Fruit fly (Drosophila melanogaster) whole organism, adult: ENCODE results near the gene Ugt36E1.
A peak's percentile ranks its signal among the peaks of the same experiment; 100 is the strongest.

Experiments used
- CG33017 ChIP-seq: fragments of 200-800 bp; sonication (Bioruptor generic); optimal IDR thresholded peaks from 2 replicates; lab custom pipeline; 2018; ENCODE audit warnings: missing biosample characterization, mild to moderate bottlenecking, missing genetic modification characterization, moderate library complexity
- Crg-1 ChIP-seq: fragments of 200-800 bp; sonication (Bioruptor generic); optimal IDR thresholded peaks from 2 replicates; lab custom pipeline; 2016; ENCODE audit warnings: missing biosample characterization, missing genetic modification characterization
- Hr96 ChIP-seq: fragments of 200-800 bp; sonication (Bioruptor generic); optimal IDR thresholded peaks from 2 replicates; lab custom pipeline; 2016; ENCODE audit warnings: missing biosample characterization, missing genetic modification characterization
- kay ChIP-seq: fragments of 200-800 bp; sonication (Bioruptor generic); peaks from one replicate; lab custom pipeline; 2016; ENCODE audit warnings: missing biosample characterization, missing genetic modification characterization, borderline replicate concordance
- pad ChIP-seq: fragments of 200-800 bp; sonication (Bioruptor generic); optimal IDR thresholded peaks from 3 replicates; lab custom pipeline; 2017; ENCODE audit warnings: missing biosample characterization, missing genetic modification characterization, mild to moderate bottlenecking, moderate library complexity, missing genetic modification reagents
- tj ChIP-seq: fragments of 200-800 bp; sonication (Bioruptor generic); optimal IDR thresholded peaks from 3 replicates; lab custom pipeline; 2017; ENCODE audit warnings: missing biosample characterization, mild to moderate bottlenecking, missing genetic modification characterization, moderate library complexity

DNA sequence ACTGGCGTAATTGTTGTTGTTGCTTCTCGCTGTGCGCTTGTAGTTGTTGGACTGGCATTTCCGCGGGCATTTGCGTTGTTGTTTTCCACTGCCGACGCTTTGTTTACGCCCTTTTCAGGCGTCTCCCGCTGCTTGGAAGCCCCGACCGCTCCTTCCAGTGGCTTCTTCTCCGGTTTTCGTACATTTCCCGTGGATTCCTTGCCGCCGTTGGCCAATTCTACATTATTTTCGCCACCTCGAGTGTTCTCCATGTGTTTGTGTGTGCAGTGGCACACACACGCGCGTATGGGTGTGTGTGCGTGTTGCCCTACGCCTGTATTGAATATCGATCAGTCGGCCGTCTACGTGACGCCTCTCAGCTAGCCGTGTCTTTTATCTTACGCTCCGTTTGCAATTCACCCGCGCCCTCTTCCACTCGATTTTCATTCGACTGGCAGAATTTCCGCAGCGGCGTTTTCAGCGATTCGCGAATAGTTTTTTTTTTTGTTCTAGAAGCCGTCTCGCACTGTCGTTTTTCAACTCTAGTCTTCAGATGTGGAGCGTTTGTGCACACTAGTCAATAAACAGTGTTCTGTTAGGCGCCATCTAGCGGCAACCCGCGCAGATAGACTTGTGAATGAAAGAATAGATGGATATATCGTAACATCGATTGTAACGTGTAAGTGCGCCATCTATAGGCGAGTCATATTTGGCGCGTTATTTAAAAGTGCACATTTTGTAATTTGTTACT lies 12.7 kb downstream of the Ugt36E1 start, which contains the start of gene CG10600:
- TF ChIP-seq Crg-1 (GFP tag; lab: Kevin White, UChicago): peak; percentile 95
- TF ChIP-seq Hr96 (GFP tag; lab: Kevin White, UChicago): peak; percentile 92
- peak; percentile 51 for TF ChIP-seq tj
- TF ChIP-seq kay (GFP tag; lab: Kevin White, UChicago): no peak
- TF ChIP-seq CG33017 (tag; lab: Kevin White, UChicago): peak; percentile 66
- peak; percentile 84 for TF ChIP-seq pad (GFP tag; lab: Kevin White, UChicago)
